Fruit fly (Drosophila melanogaster): ENCODE measurements around the gene Nup35.
A peak's percentile ranks its signal among the peaks of the same experiment; 100 is the strongest.

Nup35 gene

dm6 chrX:18650252-18650651 lies 2.3 kb downstream of the Nup35 start, which contains the start of gene Hou:
TSS of gene Hou (minus strand) at chrX:18650444.
- TF ChIP-seq Rel (GFP tag; optimal IDR thresholded peaks at IDR 0.05) (no peak), Rel (tag; optimal IDR thresholded peaks at IDR 0.05) (peak; percentile 14), Dif (GFP tag; optimal IDR thresholded peaks at IDR 0.05; ENCODE audit: partially characterized antibody) (peak; percentile 29), dl (GFP tag; optimal IDR thresholded peaks at IDR 0.05; ENCODE audit: insufficient read depth in 1 of 2, partially characterized antibody in 2 of 2) (no peak)

dm6 chrX:18652879-18653278 lies 4.9 kb downstream of the Nup35 start, which contains the start of gene Ing3:
TSS of gene Ing3 (minus strand) at chrX:18653091.
- peak; percentile 65 for TF ChIP-seq Myc (optimal IDR thresholded peaks at IDR 0.05)
- no peak for TF ChIP-seq Rel (GFP tag; optimal IDR thresholded peaks at IDR 0.05)
- peak; percentile 14 for TF ChIP-seq Rel (tag; optimal IDR thresholded peaks at IDR 0.05)
- no peak for TF ChIP-seq dmrt93B (GFP tag; optimal IDR thresholded peaks at IDR 0.05)
- no peak for TF ChIP-seq ey (GFP tag; optimal IDR thresholded peaks at IDR 0.05)

dm6 chrX:18657012-18657411 lies 9.0 kb downstream of the Nup35 start, which contains the start of gene CG6659:
TSS of gene CG6659 (minus strand) at chrX:18657286.
- TF ChIP-seq Rel (GFP tag; optimal IDR thresholded peaks at IDR 0.05) = no peak
- TF ChIP-seq Rel (tag; optimal IDR thresholded peaks at IDR 0.05) = peak; percentile 88
- no peak for TF ChIP-seq Dif (GFP tag; optimal IDR thresholded peaks at IDR 0.05; ENCODE audit: partially characterized antibody)
- TF ChIP-seq woc (GFP tag; optimal IDR thresholded peaks at IDR 0.05) = peak; percentile 46
- no peak for TF ChIP-seq Hr78 (GFP tag; optimal IDR thresholded peaks at IDR 0.05)
- TF ChIP-seq fru (GFP tag; optimal IDR thresholded peaks at IDR 0.05) = no peak
- no peak for TF ChIP-seq brk (GFP tag; optimal IDR thresholded peaks at IDR 0.05)
- no peak for TF ChIP-seq rgr (GFP tag; optimal IDR thresholded peaks at IDR 0.05)

- TF ChIP-seq HLH106 (tag; optimal IDR thresholded peaks at IDR 0.05) (peak; percentile 43), psq (GFP tag; optimal IDR thresholded peaks at IDR 0.05) (peak; percentile 1), foxo (GFP tag; optimal IDR thresholded peaks at IDR 0.05) (peak in 1 of 2 experiments; percentile 24), dmrt93B (GFP tag; optimal IDR thresholded peaks at IDR 0.05) (no peak), N (GFP tag; optimal IDR thresholded peaks at IDR 0.05) (no peak), lola (GFP tag; optimal IDR thresholded peaks at IDR 0.05) (no peak), Myc (optimal IDR thresholded peaks at IDR 0.05) (peak; percentile 73), Rel (GFP tag; optimal IDR thresholded peaks at IDR 0.05) (no peak), Rel (tag; optimal IDR thresholded peaks at IDR 0.05) (peak; percentile 54), pan (optimal IDR thresholded peaks at IDR 0.05) (no peak), Dfd (GFP tag; optimal IDR thresholded peaks at IDR 0.05) (no peak), Abd-B (GFP tag; optimal IDR thresholded peaks at IDR 0.05) (no peak), ey (GFP tag; optimal IDR thresholded peaks at IDR 0.05) (no peak), Sp1 (GFP tag; optimal IDR thresholded peaks at IDR 0.05) (peak; percentile 11), rgr (GFP tag; optimal IDR thresholded peaks at IDR 0.05) (peak; percentile 35), woc (GFP tag; optimal IDR thresholded peaks at IDR 0.05) (peak; percentile 56), CG32264 (GFP tag; optimal IDR thresholded peaks at IDR 0.05) (no peak), OdsH (GFP tag; optimal IDR thresholded peaks at IDR 0.05) (no peak), Jra (GFP tag; optimal IDR thresholded peaks at IDR 0.05) (no peak)
Measured at dm6 chrX:18657502-18657947, 9.5 kb downstream of the Nup35 start, which contains the start of gene fu. TSS of gene fu (plus strand) at chrX:18657755.

- TF ChIP-seq Hr83 (GFP tag; optimal IDR thresholded peaks at IDR 0.05; ENCODE audit: poor library complexity, severe bottlenecking) = no peak
- TF ChIP-seq dmrt93B (GFP tag; optimal IDR thresholded peaks at IDR 0.05) = no peak
- TF ChIP-seq fru (GFP tag; optimal IDR thresholded peaks at IDR 0.05) = no peak
- no peak for TF ChIP-seq Sp1 (GFP tag; optimal IDR thresholded peaks at IDR 0.05)
- no peak for TF ChIP-seq tai (GFP tag; optimal IDR thresholded peaks at IDR 0.05)
- TF ChIP-seq lola (GFP tag; optimal IDR thresholded peaks at IDR 0.05) = no peak
- TF ChIP-seq h (GFP tag; optimal IDR thresholded peaks at IDR 0.05) = no peak
- no peak for TF ChIP-seq HLH106 (tag; optimal IDR thresholded peaks at IDR 0.05)
- TF ChIP-seq CrebA (GFP tag; optimal IDR thresholded peaks at IDR 0.05; ENCODE audit: borderline replicate concordance) = no peak
- TF ChIP-seq GATAd (GFP tag; optimal IDR thresholded peaks at IDR 0.05) = no peak
- TF ChIP-seq br (GFP tag; optimal IDR thresholded peaks at IDR 0.05) = no peak
- TF ChIP-seq Jra (GFP tag; optimal IDR thresholded peaks at IDR 0.05) = no peak
Measured at dm6 chrX:18662053-18662452, 14.1 kb downstream of the Nup35 start, which contains the start of gene CG6696. TSS of gene CG6696 (minus strand) at chrX:18662153.

All from whole organism, wandering third instar larva.